Fruit fly (Drosophila melanogaster) whole organism, embryonic: ENCODE measurements around the gene CG11436.

ENCODE experiments used
- Adf1 ChIP-seq: fragments of 200-800 bp; sonication (Bioruptor generic); IDR thresholded peaks from 2 replicates; pipeline ENCODE4 v1.3.6; 2022; ENCODE audit warnings: missing biosample characterization, missing genetic modification characterization
- CG11247 ChIP-seq: fragments of 200-800 bp; sonication (Bioruptor generic); IDR thresholded peaks from 2 replicates; pipeline ENCODE4 v1.3.6; 2022; ENCODE audit warnings: missing biosample characterization, missing genetic modification characterization
- CG18262 ChIP-seq: fragments of 200-800 bp; optimal IDR thresholded peaks from 3 replicates; lab custom pipeline; 2019; ENCODE audit warnings: missing biosample characterization, mild to moderate bottlenecking, missing genetic modification characterization, moderate library complexity
- CG2120 ChIP-seq: fragments of 200-800 bp; sonication (Bioruptor generic); optimal IDR thresholded peaks from 3 replicates; lab custom pipeline; 2016; ENCODE audit warnings: missing biosample characterization, missing genetic modification characterization
- CG2199 ChIP-seq: fragments of 200-800 bp; sonication (Bioruptor generic); IDR thresholded peaks from 3 replicates; pipeline ENCODE4 v1.3.6; 2022; ENCODE audit warnings: missing biosample characterization, missing genetic modification characterization
- CG2712 ChIP-seq: fragments of 200-800 bp; optimal IDR thresholded peaks from 3 replicates; lab custom pipeline; 2019; ENCODE audit warnings: missing biosample characterization, mild to moderate bottlenecking, missing genetic modification characterization, moderate library complexity
- CG7745 ChIP-seq: fragments of 200-800 bp; sonication (Bioruptor generic); optimal IDR thresholded peaks from 2 replicates; lab custom pipeline; 2018; ENCODE audit warnings: missing biosample characterization, mild to moderate bottlenecking, missing genetic modification characterization, moderate library complexity
- CG8478 ChIP-seq: fragments of >200 bp; optimal IDR thresholded peaks from 2 replicates; lab custom pipeline; 2018
- Elba2 ChIP-seq: fragments of 200-800 bp; sonication (Bioruptor generic); optimal IDR thresholded peaks from 3 replicates; lab custom pipeline; 2016; ENCODE audit warnings: missing biosample characterization, missing genetic modification characterization
- da ChIP-seq: fragments of 200-800 bp; sonication (Bioruptor generic); optimal IDR thresholded peaks from 2 replicates; lab custom pipeline; 2016; ENCODE audit warnings: missing biosample characterization, missing genetic modification characterization
- p53 ChIP-seq: fragments of 200-800 bp; sonication (Bioruptor generic); optimal IDR thresholded peaks from 2 replicates; lab custom pipeline; 2016; ENCODE audit warnings: missing biosample characterization, missing genetic modification characterization
- tin ChIP-seq: fragments of 200-800 bp; sonication (Bioruptor generic); optimal IDR thresholded peaks from 3 replicates; lab custom pipeline; 2016; ENCODE audit warnings: missing biosample characterization, missing genetic modification characterization

DNA sequence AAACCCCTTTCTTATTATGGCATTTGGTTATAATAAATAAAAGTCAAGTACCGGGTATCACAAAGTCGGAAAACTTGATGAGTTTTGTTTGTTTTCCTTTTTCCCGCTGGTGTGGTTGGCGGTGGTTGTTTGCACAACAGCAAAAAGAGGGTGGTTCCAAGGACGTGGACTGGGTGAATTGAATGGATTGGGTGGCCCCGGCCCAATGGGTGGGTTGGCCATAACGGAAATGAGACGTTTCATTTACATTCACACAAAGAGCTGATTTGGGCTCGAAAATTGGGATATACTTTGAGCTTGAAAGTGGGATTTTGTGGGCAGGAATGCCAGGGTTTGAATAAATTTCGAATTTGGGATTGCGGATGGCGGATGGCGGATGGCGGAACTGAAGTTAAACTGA, 30.8 kb downstream of the CG11436 start:
- TF ChIP-seq CG2120 (GFP tag; lab: Kevin White, UChicago) (no peak), Elba2 (GFP tag; lab: Kevin White, UChicago) (no peak), Adf1 (GFP tag; lab: Robert Waterston, UW) (no peak), CG2199 (GFP tag; lab: Robert Waterston, UW) (no peak), CG11247 (GFP tag; lab: Robert Waterston, UW) (no peak), p53 (no peak), tin (GFP tag; lab: Kevin White, UChicago) (no peak), CG18262 (tag; lab: Kevin White, UChicago) (no peak), da (GFP tag; lab: Kevin White, UChicago) (no peak), CG8478 (lab: Kevin White, UChicago) (no peak), CG2712 (tag; lab: Kevin White, UChicago) (no peak), CG7745 (tag; lab: Kevin White, UChicago) (no peak)
